Worm (Caenorhabditis elegans): ENCODE data around the gene ads-1.

ce11 chrIII:345503-345902 is 47.1 kb upstream of the ads-1 start:
- no peak for TF ChIP-seq nhr-77 (tag; optimal IDR thresholded peaks at IDR 0.05)
- TF ChIP-seq mdl-1 (tag; optimal IDR thresholded peaks at IDR 0.05) = no peak
- TF ChIP-seq fos-1 (tag; optimal IDR thresholded peaks at IDR 0.05) = no peak
- TF ChIP-seq lin-29 (GFP tag; IDR thresholded peaks at IDR 0.05) = no peak; the same call in 1 of the 2 replicates

All from whole organism, L4 larva.